Fruit fly (Drosophila melanogaster) whole organism, embryonic: Measurements from ENCODE around the gene Mst36Fb.
A peak's percentile ranks its signal among the peaks of the same experiment; 100 is the strongest.

Source experiments
- CG10431 ChIP-seq: fragments of 200-800 bp; sonication (Bioruptor generic); optimal IDR thresholded peaks from 3 replicates; lab custom pipeline; 2018; ENCODE audit warnings: missing biosample characterization, mild to moderate bottlenecking, missing genetic modification characterization
- CG10462 ChIP-seq: fragments of 200-800 bp; sonication (Bioruptor generic); optimal IDR thresholded peaks from 2 replicates; lab custom pipeline; 2016; ENCODE audit warnings: missing biosample characterization, missing genetic modification characterization
- CG11504 ChIP-seq: fragments of 200-800 bp; sonication (Bioruptor generic); optimal IDR thresholded peaks from 3 replicates; lab custom pipeline; 2019; ENCODE audit warnings: missing biosample characterization, mild to moderate bottlenecking, missing genetic modification characterization, moderate library complexity
- CG12071 ChIP-seq: fragments of 200-800 bp; sonication (Bioruptor generic); optimal IDR thresholded peaks from 3 replicates; lab custom pipeline; 2018; ENCODE audit warnings: missing biosample characterization, mild to moderate bottlenecking, missing genetic modification characterization
- CG12155 ChIP-seq: fragments of 200-800 bp; sonication (Bioruptor generic); optimal IDR thresholded peaks from 3 replicates; lab custom pipeline; 2016; ENCODE audit warnings: missing biosample characterization, missing genetic modification characterization
- CG12219 ChIP-seq: fragments of 200-800 bp; sonication (Bioruptor generic); optimal IDR thresholded peaks from 3 replicates; lab custom pipeline; 2018; ENCODE audit warnings: missing biosample characterization, mild to moderate bottlenecking, missing genetic modification characterization
- CG12659 ChIP-seq: fragments of 200-800 bp; sonication (Bioruptor generic); optimal IDR thresholded peaks from 3 replicates; lab custom pipeline; 2017; ENCODE audit warnings: mild to moderate bottlenecking, missing biosample characterization, missing genetic modification reagents, missing genetic modification characterization
- CG15073 ChIP-seq: fragments of 200-800 bp; sonication (Bioruptor generic); optimal IDR thresholded peaks from 2 replicates; lab custom pipeline; 2016; ENCODE audit warnings: missing biosample characterization, missing genetic modification characterization
- CG15696 ChIP-seq: fragments of 200-800 bp; sonication (Bioruptor generic); optimal IDR thresholded peaks from 2 replicates; lab custom pipeline; 2019; ENCODE audit warnings: missing biosample characterization, mild to moderate bottlenecking, missing genetic modification characterization, moderate library complexity
- CG17385 ChIP-seq: fragments of 200-800 bp; sonication (Bioruptor generic); optimal IDR thresholded peaks from 3 replicates; lab custom pipeline; 2018; ENCODE audit warnings: missing biosample characterization, mild to moderate bottlenecking, missing genetic modification characterization
- CG17912 ChIP-seq: fragments of 200-800 bp; sonication (Bioruptor generic); optimal IDR thresholded peaks from 2 replicates; lab custom pipeline; 2018; ENCODE audit warnings: missing biosample characterization, mild to moderate bottlenecking, missing genetic modification characterization
- CG18764 ChIP-seq: fragments of 200-800 bp; sonication (Bioruptor generic); optimal IDR thresholded peaks from 3 replicates; lab custom pipeline; 2016; ENCODE audit warnings: missing biosample characterization, missing genetic modification characterization
- CG2199 ChIP-seq: fragments of 200-800 bp; sonication (Bioruptor generic); IDR thresholded peaks from 3 replicates; pipeline ENCODE4 v1.3.6; 2022; ENCODE audit warnings: missing biosample characterization, missing genetic modification characterization
- CG2712 ChIP-seq: fragments of 200-800 bp; optimal IDR thresholded peaks from 3 replicates; lab custom pipeline; 2019; ENCODE audit warnings: missing biosample characterization, mild to moderate bottlenecking, missing genetic modification characterization, moderate library complexity
- CG33557 ChIP-seq: fragments of 200-800 bp; sonication (Bioruptor generic); optimal IDR thresholded peaks from 2 replicates; lab custom pipeline; 2019; ENCODE audit warnings: missing biosample characterization, mild to moderate bottlenecking, missing genetic modification characterization, moderate library complexity
- CG4328 ChIP-seq: fragments of 200-800 bp; sonication (Bioruptor generic); optimal IDR thresholded peaks from 3 replicates; lab custom pipeline; 2017; ENCODE audit warnings: missing biosample characterization, missing genetic modification reagents, missing genetic modification characterization
- CG6254 ChIP-seq: fragments of 200-800 bp; sonication (Bioruptor generic); optimal IDR thresholded peaks from 3 replicates; lab custom pipeline; 2017; ENCODE audit warnings: mild to moderate bottlenecking, missing biosample characterization, missing genetic modification reagents, missing genetic modification characterization
- CG6272 ChIP-seq: fragments of 200-800 bp; sonication (Bioruptor generic); IDR thresholded peaks from 2 replicates; pipeline ENCODE4 v1.3.6; 2022; ENCODE audit warnings: missing biosample characterization, missing genetic modification characterization
- CG6654 ChIP-seq: fragments of 200-800 bp; sonication (Bioruptor generic); optimal IDR thresholded peaks from 2 replicates; lab custom pipeline; 2017; ENCODE audit warnings: missing biosample characterization, mild to moderate bottlenecking, missing genetic modification characterization
- CG8924 ChIP-seq: fragments of 200-800 bp; optimal IDR thresholded peaks from 3 replicates; lab custom pipeline; 2019; ENCODE audit warnings: missing biosample characterization, mild to moderate bottlenecking, missing genetic modification characterization, moderate library complexity
- Camta ChIP-seq: fragments of 200-800 bp; sonication (Bioruptor generic); optimal IDR thresholded peaks from 2 replicates; lab custom pipeline; 2016; ENCODE audit warnings: missing biosample characterization, missing genetic modification characterization
- Fer3 ChIP-seq: fragments of 200-800 bp; sonication (Bioruptor generic); optimal IDR thresholded peaks from 2 replicates; lab custom pipeline; 2018; ENCODE audit warnings: missing biosample characterization, mild to moderate bottlenecking, missing genetic modification characterization, moderate library complexity
- H2.0 ChIP-seq: fragments of 200-800 bp; sonication (Bioruptor generic); IDR thresholded peaks from 2 replicates; pipeline ENCODE4 v1.3.6; 2022; ENCODE audit warnings: missing biosample characterization, missing genetic modification characterization
- Hand ChIP-seq: fragments of 200-800 bp; sonication (Bioruptor generic); optimal IDR thresholded peaks from 2 replicates; lab custom pipeline; 2017; ENCODE audit warnings: mild to moderate bottlenecking, missing biosample characterization, missing genetic modification reagents, missing genetic modification characterization
- Meics ChIP-seq: fragments of 200-800 bp; sonication (Bioruptor generic); optimal IDR thresholded peaks from 2 replicates; lab custom pipeline; 2017; ENCODE audit warnings: missing biosample characterization, mild to moderate bottlenecking, missing genetic modification characterization
- Nf-YA ChIP-seq: fragments of 200-800 bp; sonication (Bioruptor generic); IDR thresholded peaks from 2 replicates; pipeline ENCODE4 v1.3.6; 2022; ENCODE audit warnings: missing biosample characterization, missing genetic modification characterization
- NfI ChIP-seq: fragments of 200-800 bp; sonication (Bioruptor generic); optimal IDR thresholded peaks from 3 replicates; lab custom pipeline; 2018; ENCODE audit warnings: missing biosample characterization, mild to moderate bottlenecking, missing genetic modification characterization, moderate library complexity
- Opbp ChIP-seq: fragments of 200-800 bp; sonication (Bioruptor generic); IDR thresholded peaks from 3 replicates; pipeline ENCODE4 v1.3.6; 2022; ENCODE audit warnings: missing biosample characterization, missing genetic modification characterization; ENCODE audit not compliant: partially characterized antibody
- PHDP ChIP-seq: fragments of 200-800 bp; sonication (Bioruptor generic); optimal IDR thresholded peaks from 3 replicates; lab custom pipeline; 2018; ENCODE audit warnings: missing biosample characterization, mild to moderate bottlenecking, missing genetic modification characterization, moderate library complexity
- Rfx ChIP-seq: fragments of 200-800 bp; sonication (Bioruptor generic); IDR thresholded peaks from 2 replicates; pipeline ENCODE4 v1.3.6; 2022; ENCODE audit warnings: missing biosample characterization, missing genetic modification characterization
- Spps ChIP-seq: fragments of 200-800 bp; sonication (Bioruptor generic); optimal IDR thresholded peaks from 2 replicates; lab custom pipeline; 2018; ENCODE audit warnings: missing biosample characterization, mild to moderate bottlenecking, missing genetic modification characterization
- Trl ChIP-seq, 3 experiments: fragments of >200 bp in 2 of 3; fragments of 200-800 bp in 1 of 3; sonication (Bioruptor generic) in 1 of 3; optimal IDR thresholded peaks; 2 replicates in 1 of 3; 3 replicates in 2 of 3; lab custom pipeline; 2016 to 2017; ENCODE audit warnings: missing biosample characterization in 1 of 3, missing genetic modification characterization in 1 of 3
- Vsx1 ChIP-seq: fragments of 200-800 bp; sonication (Bioruptor generic); optimal IDR thresholded peaks from 2 replicates; lab custom pipeline; 2017; ENCODE audit warnings: missing biosample characterization, mild to moderate bottlenecking, missing genetic modification characterization, missing genetic modification reagents
- abd-A ChIP-seq: fragments of 200-800 bp; sonication (Bioruptor generic); optimal IDR thresholded peaks from 3 replicates; lab custom pipeline; 2019; ENCODE audit warnings: missing biosample characterization, mild to moderate bottlenecking, missing genetic modification characterization, moderate library complexity
- ac ChIP-seq: fragments of 200-800 bp; sonication (Bioruptor generic); optimal IDR thresholded peaks from 3 replicates; lab custom pipeline; 2017; ENCODE audit warnings: missing biosample characterization, mild to moderate bottlenecking, missing genetic modification characterization
- bab2 ChIP-seq: fragments of 200-800 bp; sonication (Bioruptor generic); optimal IDR thresholded peaks from 2 replicates; lab custom pipeline; 2016; ENCODE audit warnings: missing biosample characterization, missing genetic modification characterization
- bbx ChIP-seq: fragments of 200-800 bp; sonication (Bioruptor generic); IDR thresholded peaks from 2 replicates; pipeline ENCODE4 v1.3.6; 2022; ENCODE audit warnings: missing biosample characterization, missing genetic modification characterization; ENCODE audit not compliant: partially characterized antibody
- btn ChIP-seq: fragments of 200-800 bp; sonication (Bioruptor generic); optimal IDR thresholded peaks from 2 replicates; lab custom pipeline; 2016; ENCODE audit warnings: missing biosample characterization, missing genetic modification characterization
- cato ChIP-seq: fragments of 200-800 bp; sonication (Bioruptor generic); optimal IDR thresholded peaks from 2 replicates; lab custom pipeline; 2016; ENCODE audit warnings: missing biosample characterization, missing genetic modification characterization, borderline replicate concordance
- cwo ChIP-seq: fragments of 200-800 bp; sonication (Bioruptor generic); optimal IDR thresholded peaks from 3 replicates; lab custom pipeline; 2017; ENCODE audit warnings: missing biosample characterization, missing genetic modification characterization, mild to moderate bottlenecking, moderate library complexity, missing genetic modification reagents
- dan ChIP-seq: fragments of 200-800 bp; sonication (Bioruptor generic); IDR thresholded peaks from 2 replicates; pipeline ENCODE4 v1.3.6; 2022; ENCODE audit warnings: missing biosample characterization, missing genetic modification characterization
- hb ChIP-seq: fragments of 200-800 bp; sonication (Bioruptor generic); IDR thresholded peaks from 3 replicates; pipeline ENCODE4 v1.3.6; 2022; ENCODE audit warnings: missing biosample characterization, missing genetic modification characterization; ENCODE audit not compliant: partially characterized antibody
- jumu ChIP-seq: fragments of 200-800 bp; sonication (Bioruptor generic); optimal IDR thresholded peaks from 3 replicates; lab custom pipeline; 2016; ENCODE audit warnings: missing biosample characterization, missing genetic modification characterization
- kay ChIP-seq: fragments of 200-800 bp; sonication (Bioruptor generic); optimal IDR thresholded peaks from 2 replicates; lab custom pipeline; 2016; ENCODE audit warnings: missing biosample characterization, missing genetic modification characterization
- salm ChIP-seq: fragments of 200-800 bp; sonication (Bioruptor generic); optimal IDR thresholded peaks from 2 replicates; lab custom pipeline; 2018; ENCODE audit warnings: missing biosample characterization, mild to moderate bottlenecking, missing genetic modification characterization
- ttk ChIP-seq: fragments of 200-800 bp; sonication (Bioruptor generic); IDR thresholded peaks from 2 replicates; pipeline ENCODE4 v2.1.2; 2022; ENCODE audit warnings: missing biosample characterization, missing genetic modification characterization
- unpg ChIP-seq: fragments of 200-800 bp; sonication (Bioruptor generic); optimal IDR thresholded peaks from 3 replicates; lab custom pipeline; 2018; ENCODE audit warnings: missing biosample characterization, mild to moderate bottlenecking, missing genetic modification characterization, moderate library complexity
- zfh1 ChIP-seq: fragments of 200-800 bp; sonication (Bioruptor generic); IDR thresholded peaks from 3 replicates; pipeline ENCODE4 v1.3.6; 2022; ENCODE audit warnings: missing biosample characterization, missing genetic modification characterization

The Mst36Fb gene

DNA sequence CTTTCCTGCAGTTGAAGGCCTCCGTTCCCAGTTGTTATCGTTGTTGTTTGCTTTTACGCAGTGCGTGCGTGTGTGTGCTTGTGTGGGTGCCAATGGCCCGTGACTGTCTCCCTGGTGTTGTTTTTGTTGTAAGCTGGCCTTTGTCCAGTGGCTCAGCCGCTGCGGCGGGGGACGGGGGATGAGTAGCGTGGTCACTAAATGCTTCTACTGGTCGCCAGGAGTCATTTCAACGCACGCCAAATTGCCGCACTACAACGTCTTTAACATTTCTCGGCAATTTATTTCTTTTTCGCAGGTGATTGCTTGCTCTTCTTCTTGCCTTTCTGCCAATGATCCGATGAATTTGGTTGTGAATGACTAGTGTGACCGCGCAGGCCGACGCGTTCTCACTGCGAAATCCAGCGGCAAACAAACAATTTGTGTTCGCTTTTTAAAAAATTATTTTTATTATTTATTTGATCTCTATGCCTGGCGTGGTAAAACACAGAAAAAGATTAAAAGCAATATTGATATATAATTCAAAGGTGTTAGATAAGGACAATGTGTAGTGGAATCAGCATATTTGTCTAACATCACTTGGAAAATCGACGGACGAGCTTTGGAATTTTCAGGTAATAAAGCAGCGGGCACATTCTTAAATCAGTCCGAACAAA, 33.5 kb upstream of the Mst36Fb start, which contains the start of the genes Faf2 and Grip71 (continued):
- peak; percentile 89 for TF ChIP-seq PHDP (tag; lab: Kevin White, UChicago)
- TF ChIP-seq jumu (GFP tag; lab: Kevin White, UChicago): peak; percentile 80
- peak; percentile 90 for TF ChIP-seq CG11504 (tag; lab: Kevin White, UChicago)
- TF ChIP-seq Spps (tag; lab: Kevin White, UChicago): peak; percentile 76
- peak; percentile 17 for TF ChIP-seq cwo (GFP tag; lab: Kevin White, UChicago)
- peak; percentile 96 for TF ChIP-seq ttk (GFP tag; lab: Robert Waterston, UW)
- TF ChIP-seq CG6654 (GFP tag; lab: Kevin White, UChicago): peak; percentile 35
- TF ChIP-seq Meics (GFP tag; lab: Kevin White, UChicago): peak; percentile 82
- TF ChIP-seq CG10462 (GFP tag; lab: Kevin White, UChicago): peak; percentile 67
- TF ChIP-seq CG17912 (GFP tag; lab: Kevin White, UChicago): peak; percentile 62
- TF ChIP-seq CG2712: peak; percentile 96
- TF ChIP-seq Opbp (GFP tag; lab: Robert Waterston, UW): peak; percentile 31; the same call in 1 of the 3 replicates
- TF ChIP-seq kay (GFP tag; lab: Kevin White, UChicago): peak; percentile 85
- peak; percentile 74 for TF ChIP-seq cato (GFP tag; lab: Kevin White, UChicago)
- no peak for TF ChIP-seq Trl (optimal IDR thresholded peaks at IDR 0.05; lab: Kevin White, UChicago)
- peak; percentile 80 for TF ChIP-seq Trl (GFP tag; optimal IDR thresholded peaks at IDR 0.05; lab: Kevin White, UChicago)
- TF ChIP-seq CG4328 (GFP tag; lab: Kevin White, UChicago): peak; percentile 66
- TF ChIP-seq CG12155 (GFP tag; lab: Kevin White, UChicago): peak; percentile 91
- TF ChIP-seq Fer3 (tag; lab: Kevin White, UChicago): peak; percentile 92
- TF ChIP-seq abd-A (tag; lab: Kevin White, UChicago): no peak
- peak; percentile 87 for TF ChIP-seq dan
- TF ChIP-seq CG33557 (GFP tag; lab: Kevin White, UChicago): peak; percentile 66
- peak; percentile 27 for TF ChIP-seq CG10431 (GFP tag; lab: Kevin White, UChicago)
- TF ChIP-seq unpg (GFP tag; lab: Kevin White, UChicago): peak; percentile 93
- peak; percentile 8 for TF ChIP-seq CG12219
- peak; percentile 96 for TF ChIP-seq zfh1 (GFP tag; lab: Robert Waterston, UW)
- peak; percentile 91 for TF ChIP-seq H2.0
- TF ChIP-seq Camta (GFP tag; lab: Kevin White, UChicago): peak; percentile 76
- TF ChIP-seq CG15696 (tag; lab: Kevin White, UChicago): peak; percentile 89
- peak; percentile 98 for TF ChIP-seq CG17385 (GFP tag; lab: Kevin White, UChicago)
- TF ChIP-seq CG15073 (GFP tag; lab: Kevin White, UChicago): peak; percentile 99
- peak; percentile 97 for TF ChIP-seq Rfx
- peak; percentile 84 for TF ChIP-seq Nf-YA (GFP tag; lab: Robert Waterston, UW)
- peak; percentile 41 for TF ChIP-seq CG12071
- peak; percentile 63 for TF ChIP-seq salm (tag; lab: Kevin White, UChicago)
- TF ChIP-seq hb (GFP tag; lab: Robert Waterston, UW): peak; percentile 53; the same call in 1 of the 3 replicates
- TF ChIP-seq CG6272 (GFP tag; lab: Robert Waterston, UW): peak; percentile 96
- peak; percentile 95 for TF ChIP-seq CG12659 (GFP tag; lab: Kevin White, UChicago)
- peak; percentile 93 for TF ChIP-seq CG18764
- TF ChIP-seq Hand (GFP tag; lab: Kevin White, UChicago): peak; percentile 52
- TF ChIP-seq btn (GFP tag; lab: Kevin White, UChicago): no peak
- TF ChIP-seq CG6254 (GFP tag; lab: Kevin White, UChicago): peak; percentile 63
- TF ChIP-seq NfI: peak; percentile 92
- peak; percentile 30 for TF ChIP-seq ac (GFP tag; lab: Kevin White, UChicago)
- peak; percentile 17; the same call in 1 of the 2 replicates for TF ChIP-seq bbx
- TF ChIP-seq bab2 (GFP tag; lab: Kevin White, UChicago): peak; percentile 89
- peak; percentile 64; the same call in 2 of the 3 replicates for TF ChIP-seq CG2199 (GFP tag; lab: Robert Waterston, UW)
- TF ChIP-seq Vsx1 (GFP tag; lab: Kevin White, UChicago): peak; percentile 61
- TF ChIP-seq CG8924 (tag; lab: Kevin White, UChicago): peak; percentile 86
